Worm (Caenorhabditis elegans) whole organism, L4 larva: Measurements from ENCODE around the gene Y104H12D.2.
A peak's percentile ranks its signal among the peaks of the same experiment; 100 is the strongest.

Source experiments
- F37D6.2 ChIP-seq: sonication (generic microtip); optimal IDR thresholded peaks from 2 replicates; lab custom pipeline; 2016; ENCODE audit warnings: mild to moderate bottlenecking, missing genetic modification characterization, missing compliant biosample characterization
- F44E2.7 ChIP-seq: fragments of 200-800 bp; sonication (Bioruptor generic); IDR thresholded peaks from 2 replicates; pipeline ENCODE4 v2.1.2; 2022; ENCODE audit warnings: missing genetic modification characterization, missing compliant biosample characterization
- T20F7.1 ChIP-seq: fragments of 200-800 bp; sonication (Bioruptor generic); optimal IDR thresholded peaks from 2 replicates; lab custom pipeline; 2018; ENCODE audit warnings: mild to moderate bottlenecking, missing genetic modification characterization, missing compliant biosample characterization
- T26A8.4 ChIP-seq: fragments of 200-800 bp; sonication (Bioruptor generic); IDR thresholded peaks from 2 replicates; pipeline ENCODE4 v1.3.6; 2022; ENCODE audit warnings: missing genetic modification characterization, missing compliant biosample characterization
- aha-1 ChIP-seq: fragments of 150-350 bp; peaks from one replicate; lab custom pipeline; 2014; ENCODE audit warnings: missing biosample characterization, missing genetic modification characterization
- aly-2 ChIP-seq: sonication (generic microtip); optimal IDR thresholded peaks from 2 replicates; lab custom pipeline; 2018; ENCODE audit warnings: missing biosample characterization, missing genetic modification characterization
- arid-1 ChIP-seq: fragments of 200-800 bp; sonication (Bioruptor generic); conservative IDR thresholded peaks from 2 replicates; pipeline ENCODE4 v1.3.6; 2022; ENCODE audit warnings: missing genetic modification reagents, missing genetic modification characterization, missing compliant biosample characterization
- attf-4 ChIP-seq: sonication (generic microtip); optimal IDR thresholded peaks from 3 replicates; lab custom pipeline; 2017; ENCODE audit warnings: missing biosample characterization, missing genetic modification characterization
- ceh-20 ChIP-seq: fragments of 200-800 bp; sonication (Bioruptor generic); IDR thresholded peaks from 2 replicates; pipeline ENCODE4 v1.3.6; 2022; ENCODE audit warnings: missing genetic modification reagents, missing genetic modification characterization, missing compliant biosample characterization
- ceh-28 ChIP-seq: fragments of 150-350 bp; optimal IDR thresholded peaks from 2 replicates; lab custom pipeline; 2014; ENCODE audit warnings: missing biosample characterization, missing genetic modification reagents, missing genetic modification characterization
- ceh-44 ChIP-seq: fragments of 200-800 bp; sonication (Bioruptor generic); IDR thresholded peaks from 2 replicates; pipeline ENCODE4 v1.3.6; 2022; ENCODE audit warnings: missing genetic modification reagents, missing genetic modification characterization, missing compliant biosample characterization
- cey-2 ChIP-seq: sonication (generic microtip); optimal IDR thresholded peaks from 3 replicates; lab custom pipeline; 2017; ENCODE audit warnings: missing genetic modification characterization, mild to moderate bottlenecking, missing compliant biosample characterization, antibody characterized with exemption, borderline replicate concordance; ENCODE audit not compliant: insufficient read depth
- daf-8 ChIP-seq: fragments of 200-800 bp; sonication (Bioruptor generic); IDR thresholded peaks from 2 replicates; pipeline ENCODE4 v1.3.6; 2022; ENCODE audit warnings: missing genetic modification characterization, missing compliant biosample characterization
- dmd-6 ChIP-seq: fragments of 200-800 bp; sonication (Bioruptor generic); IDR thresholded peaks from 2 replicates; pipeline ENCODE4 v1.3.6; 2022; ENCODE audit warnings: missing genetic modification reagents, missing genetic modification characterization, missing compliant biosample characterization
- duxl-1 ChIP-seq: sonication (generic microtip); optimal IDR thresholded peaks from 2 replicates; lab custom pipeline; 2016; ENCODE audit warnings: mild to moderate bottlenecking, missing genetic modification characterization, moderate library complexity, missing compliant biosample characterization; ENCODE audit not compliant: poor library complexity
- dve-1 ChIP-seq: sonication (generic microtip); optimal IDR thresholded peaks from 2 replicates; lab custom pipeline; 2017; ENCODE audit warnings: antibody characterized with exemption, mild to moderate bottlenecking, missing genetic modification characterization, missing compliant biosample characterization; ENCODE audit not compliant: insufficient read depth
- hif-1 ChIP-seq, 2 experiments: sonication (generic microtip); optimal IDR thresholded peaks; 2 replicates each; lab custom pipeline; 2016 to 2017; ENCODE audit warnings: missing compliant biosample characterization in 2 of 2, missing genetic modification characterization in 2 of 2, missing genetic modification reagents in 2 of 2, missing genotype in 2 of 2, mild to moderate bottlenecking in 1 of 2
- hlh-11 ChIP-seq: fragments of 200-800 bp; sonication (Bioruptor generic); optimal IDR thresholded peaks from 2 replicates; lab custom pipeline; 2018; ENCODE audit warnings: mild to moderate bottlenecking, missing genetic modification characterization, missing compliant biosample characterization
- hlh-30 ChIP-seq: sonication (generic microtip); optimal IDR thresholded peaks from 2 replicates; lab custom pipeline; 2017; ENCODE audit warnings: antibody characterized with exemption, mild to moderate bottlenecking, missing genetic modification characterization, missing compliant biosample characterization; ENCODE audit not compliant: insufficient read depth
- jun-1 ChIP-seq: fragments of 150-350 bp; optimal IDR thresholded peaks from 2 replicates; lab custom pipeline; 2014; ENCODE audit warnings: missing biosample characterization, missing genetic modification reagents, missing genetic modification characterization
- lir-3 ChIP-seq: sonication (generic microtip); optimal IDR thresholded peaks from 2 replicates; lab custom pipeline; 2016; ENCODE audit warnings: mild to moderate bottlenecking, missing genetic modification characterization, missing compliant biosample characterization
- mep-1 ChIP-seq: fragments of 150-350 bp; sonication (generic microtip); optimal IDR thresholded peaks from 3 replicates; lab custom pipeline; 2014; ENCODE audit warnings: missing biosample characterization, missing genetic modification characterization
- mes-2 ChIP-seq: sonication (generic microtip); optimal IDR thresholded peaks from 2 replicates; lab custom pipeline; 2016; ENCODE audit warnings: missing genotype, mild to moderate bottlenecking, missing genetic modification characterization, missing compliant biosample characterization; ENCODE audit not compliant: poor library complexity, severe bottlenecking
- nhr-11 ChIP-seq: fragments of 150-350 bp; optimal IDR thresholded peaks from 2 replicates; lab custom pipeline; 2014; ENCODE audit warnings: missing biosample characterization, missing genetic modification characterization
- nhr-237 ChIP-seq: sonication (generic microtip); optimal IDR thresholded peaks from 2 replicates; lab custom pipeline; 2017; ENCODE audit warnings: missing biosample characterization, missing genetic modification characterization
- nhr-25 ChIP-seq: sonication (generic microtip); optimal IDR thresholded peaks from 2 replicates; lab custom pipeline; 2017; ENCODE audit warnings: missing genetic modification characterization, mild to moderate bottlenecking, missing compliant biosample characterization, antibody characterized with exemption, moderate library complexity, borderline replicate concordance; ENCODE audit not compliant: insufficient read depth
- nhr-28 ChIP-seq: fragments of 150-350 bp; optimal IDR thresholded peaks from 2 replicates; lab custom pipeline; 2014; ENCODE audit warnings: missing biosample characterization, missing genetic modification characterization
- pha-4 ChIP-seq, 2 experiments: fragments of 150-350 bp in 1 of 2; fragments of 200-800 bp in 1 of 2; sonication (Bioruptor generic) in 1 of 2; IDR thresholded peaks in 1 of 2; optimal IDR thresholded peaks in 1 of 2; 2 replicates each; pipeline versions ENCODE4 v1.3.6 to Lab custom; 2014 to 2022; ENCODE audit warnings: missing genetic modification characterization in 2 of 2, missing genetic modification reagents in 2 of 2, missing biosample characterization in 1 of 2, missing compliant biosample characterization in 1 of 2
- rbr-2 ChIP-seq: sonication (generic microtip); optimal IDR thresholded peaks from 2 replicates; lab custom pipeline; 2016; ENCODE audit warnings: missing genotype, missing genetic modification characterization, missing compliant biosample characterization
- saeg-2 ChIP-seq: fragments of 200-800 bp; sonication (Bioruptor generic); IDR thresholded peaks from 2 replicates; pipeline ENCODE4 v1.3.6; 2022; ENCODE audit warnings: missing genetic modification reagents, missing genetic modification characterization, missing compliant biosample characterization
- sdz-12 ChIP-seq: fragments of 200-800 bp; sonication (Bioruptor generic); optimal IDR thresholded peaks from 2 replicates; lab custom pipeline; 2018; ENCODE audit warnings: mild to moderate bottlenecking, missing genetic modification characterization, missing compliant biosample characterization
- skn-1 ChIP-seq: fragments of 150-350 bp; optimal IDR thresholded peaks from 2 replicates; lab custom pipeline; 2014; ENCODE audit warnings: missing biosample characterization, missing genetic modification characterization
- unc-130 ChIP-seq: sonication (generic microtip); optimal IDR thresholded peaks from 2 replicates; lab custom pipeline; 2016; ENCODE audit warnings: missing genetic modification reagents, missing genetic modification characterization, missing compliant biosample characterization
- unc-62 ChIP-seq, 3 experiments: fragments of 150-350 bp in 1 of 3; sonication (generic microtip); optimal IDR thresholded peaks in 2 of 3; peaks in 1 of 3; 1 replicate in 1 of 3; 2 replicates in 2 of 3; lab custom pipeline; 2014 to 2017; ENCODE audit warnings: missing biosample characterization in 3 of 3, missing genetic modification characterization in 3 of 3, missing genetic modification reagents in 3 of 3, missing genotype in 1 of 3
- zfp-2 ChIP-seq: sonication (generic microtip); optimal IDR thresholded peaks from 2 replicates; lab custom pipeline; 2016; ENCODE audit warnings: mild to moderate bottlenecking, missing genetic modification characterization, missing compliant biosample characterization
- ztf-11 ChIP-seq: fragments of 150-350 bp; optimal IDR thresholded peaks from 2 replicates; lab custom pipeline; 2014; ENCODE audit warnings: missing biosample characterization, missing genetic modification characterization

Y104H12D.2 gene

DNA sequence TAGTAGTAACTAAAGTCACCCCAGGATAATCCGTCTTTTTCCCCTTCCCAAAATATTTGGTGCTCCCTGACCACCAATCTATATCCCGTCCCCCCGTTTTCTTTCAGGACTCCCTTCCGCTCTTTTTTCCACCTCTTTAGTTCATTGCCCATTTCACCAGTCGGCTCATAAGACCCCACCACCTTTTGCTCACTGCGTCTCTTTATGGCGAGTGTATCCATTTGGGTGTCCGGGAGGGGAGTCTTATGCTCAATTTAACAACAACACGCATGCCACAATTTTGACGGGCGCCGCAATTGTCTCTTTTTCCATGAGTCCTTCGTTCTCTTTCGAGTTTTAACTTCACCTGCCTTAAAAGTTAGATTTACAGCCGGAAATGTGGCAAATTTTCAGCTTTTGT is 35.4 kb downstream of the Y104H12D.2 start (continued):
- TF ChIP-seq nhr-237, result no peak
- no peak for TF ChIP-seq dve-1 (tag; lab: Kevin White, UChicago)
- no peak for TF ChIP-seq aly-2 (tag; lab: Kevin White, UChicago)
- TF ChIP-seq cey-2 (tag; lab: Kevin White, UChicago), result no peak
- TF ChIP-seq T26A8.4 (GFP tag; lab: Robert Waterston, UW), result no peak
- TF ChIP-seq nhr-25 (tag; lab: Kevin White, UChicago), result no peak
- TF ChIP-seq unc-62 (GFP tag; optimal IDR thresholded peaks at IDR 0.05 in 1 of 2; lab: Kevin White, UChicago), result peak in 1 of 2 experiments; percentile 45
- no peak for TF ChIP-seq unc-62 (tag; optimal IDR thresholded peaks at IDR 0.05; lab: Kevin White, UChicago)
- no peak for TF ChIP-seq lir-3
- TF ChIP-seq F44E2.7 (GFP tag; lab: Robert Waterston, UW), result no peak
- no peak for TF ChIP-seq ceh-28 (tag; lab: Kevin White, UChicago)
- TF ChIP-seq nhr-11 (tag; lab: Kevin White, UChicago), result peak; percentile 6
- TF ChIP-seq rbr-2 (tag; lab: Kevin White, UChicago), result peak; percentile 19
- no peak for TF ChIP-seq T20F7.1
- peak; percentile 25 for TF ChIP-seq mes-2 (tag; lab: Kevin White, UChicago)
- TF ChIP-seq daf-8 (GFP tag; lab: Robert Waterston, UW), result no peak
- no peak for TF ChIP-seq jun-1 (tag; lab: Kevin White, UChicago)
- TF ChIP-seq attf-4 (tag; lab: Kevin White, UChicago), result no peak
- TF ChIP-seq hlh-30 (tag; lab: Kevin White, UChicago), result peak; percentile 80
- no peak for TF ChIP-seq skn-1 (tag; lab: Kevin White, UChicago)
- no peak for TF ChIP-seq zfp-2
- TF ChIP-seq ceh-44 (GFP tag; lab: Robert Waterston, UW), result no peak
- no peak for TF ChIP-seq saeg-2 (GFP tag; lab: Robert Waterston, UW)
- peak; percentile 30 for TF ChIP-seq mep-1 (tag; lab: Kevin White, UChicago)
- no peak for TF ChIP-seq ceh-20 (GFP tag; lab: Robert Waterston, UW)
- TF ChIP-seq, all 104 proteins: peak for 8

DNA sequence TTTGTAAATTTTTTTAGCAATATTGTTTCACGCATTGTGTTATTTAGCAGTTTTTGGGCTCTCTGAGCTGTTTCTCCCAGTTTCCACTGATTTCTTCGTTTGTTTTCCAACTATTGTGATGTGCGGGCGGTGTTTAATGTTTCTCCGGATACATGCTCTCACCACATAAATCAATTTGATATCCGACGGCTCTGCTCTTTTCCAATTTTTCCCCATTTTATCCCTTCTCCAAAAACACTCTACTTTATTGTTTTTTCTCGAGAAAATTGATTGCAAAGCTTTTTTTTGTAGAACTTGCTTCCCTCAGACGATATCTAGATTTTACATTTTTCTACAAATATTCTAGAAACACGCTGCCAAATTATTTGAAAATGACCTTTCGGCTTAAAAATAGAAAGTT is 37.7 kb downstream of the Y104H12D.2 start:
- TF ChIP-seq aha-1 (tag; lab: Kevin White, UChicago) (peak; percentile 93), T20F7.1 (no peak), dve-1 (tag; lab: Kevin White, UChicago) (no peak), nhr-28 (no peak), hif-1 (tag; optimal IDR thresholded peaks at IDR 0.05; lab: Kevin White, UChicago) (no peak), F44E2.7 (GFP tag; lab: Robert Waterston, UW) (no peak)

DNA sequence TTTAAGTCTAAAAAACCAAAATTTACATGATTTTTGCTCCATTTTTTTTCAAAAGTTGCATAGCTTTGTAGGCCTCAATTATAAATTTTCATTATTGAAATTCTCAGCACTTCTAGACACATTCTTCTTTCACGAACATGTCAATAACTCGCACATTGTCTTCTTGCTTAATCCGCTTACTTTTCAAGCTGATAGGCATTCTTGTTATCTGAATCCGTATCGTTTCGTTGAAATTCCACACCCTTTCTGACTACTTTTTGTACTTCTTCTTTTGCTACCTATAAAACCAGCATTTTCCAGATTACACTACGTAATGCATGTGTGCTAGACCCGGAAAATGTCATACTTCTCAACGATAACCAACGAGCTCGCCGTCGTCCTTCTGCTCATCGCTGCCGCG is 38.5 kb downstream of the Y104H12D.2 start, which contains the start of gene W09G12.9:
Gene W09G12.9, plus strand, starts transcription at position 301 of the 400 bp plus-strand sequence.
- TF ChIP-seq dmd-6 (peak; percentile 74), skn-1 (tag; lab: Kevin White, UChicago) (no peak)

DNA sequence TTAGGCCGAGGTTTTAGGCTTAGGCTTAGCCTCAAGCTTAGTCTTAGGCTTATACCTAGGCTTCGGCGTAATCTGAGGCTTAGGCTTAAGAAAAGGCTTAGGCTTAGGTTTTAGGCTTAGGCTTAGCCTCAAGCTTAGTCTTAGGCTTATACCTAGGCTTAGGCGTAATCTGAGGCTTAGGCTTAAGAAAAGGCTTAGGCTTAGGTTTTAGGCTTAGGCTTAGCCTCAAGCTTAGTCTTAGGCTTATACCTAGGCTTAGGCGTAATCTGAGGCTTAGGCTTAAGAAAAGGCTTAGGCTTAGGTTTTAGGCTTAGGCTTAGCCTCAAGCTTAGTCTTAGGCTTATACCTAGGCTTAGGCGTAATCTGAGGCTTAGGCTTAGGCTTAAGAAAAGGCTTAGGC is 39.4 kb downstream of the Y104H12D.2 start:
- 0 out of 2 replicates have a peak, but pooled peaks have one; percentile 24 for TF ChIP-seq T26A8.4 (GFP tag; lab: Robert Waterston, UW)

DNA sequence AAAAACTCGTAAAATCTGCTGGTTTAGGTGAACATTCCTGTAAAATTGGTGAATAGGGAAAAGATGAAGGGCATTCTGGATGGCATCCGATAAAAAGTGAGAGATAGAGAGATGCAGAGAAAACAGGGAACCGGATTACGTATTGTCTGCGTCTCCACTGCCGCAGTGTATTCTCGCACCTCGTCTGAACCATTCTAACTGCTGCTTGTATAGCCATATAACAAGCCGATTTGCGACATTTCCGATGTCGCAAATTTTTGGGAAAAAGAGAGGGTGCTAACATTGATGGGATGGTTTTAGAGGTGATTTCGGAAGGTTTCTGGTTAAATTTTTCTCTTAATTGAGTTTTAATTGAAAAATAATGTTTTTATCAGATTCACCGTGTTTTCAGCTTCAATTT is 43.3 kb downstream of the Y104H12D.2 start, which contains the start of gene W09G12.10:
Gene W09G12.10, minus strand, starts transcription at position 121 of the 400 bp plus-strand sequence.
- TF ChIP-seq pha-4 (GFP tag; IDR thresholded peaks at IDR 0.05; lab: Robert Waterston, UW), result no peak
- no peak for TF ChIP-seq pha-4 (tag; optimal IDR thresholded peaks at IDR 0.05; lab: Kevin White, UChicago)
- no peak for TF ChIP-seq unc-130 (GFP tag; lab: Kevin White, UChicago)
- TF ChIP-seq arid-1 (GFP tag; lab: Robert Waterston, UW), result no peak
- TF ChIP-seq hlh-11 (tag; lab: Kevin White, UChicago), result no peak
- TF ChIP-seq T26A8.4 (GFP tag; lab: Robert Waterston, UW), result no peak
- TF ChIP-seq ztf-11 (tag; lab: Kevin White, UChicago), result no peak
- TF ChIP-seq duxl-1 (tag; lab: Kevin White, UChicago), result no peak
- no peak for TF ChIP-seq sdz-12 (GFP tag; lab: Kevin White, UChicago)
- no peak for TF ChIP-seq attf-4 (tag; lab: Kevin White, UChicago)
- no peak for TF ChIP-seq F37D6.2
